Fruit fly (Drosophila melanogaster): ENCODE data around the gene CG15478.
A peak's percentile ranks its signal among the peaks of the same experiment; 100 is the strongest.

The CG15478 gene

dm6 chrX:7721905-7722304 lies 4.2 kb upstream of the CG15478 start, which contains the start of gene Hira (continued):
- no peak for TF ChIP-seq Dbx (GFP tag; IDR thresholded peaks at IDR 0.05)
- no peak for TF ChIP-seq CG30020 (tag; optimal IDR thresholded peaks at IDR 0.05)
- TF ChIP-seq hkb (optimal IDR thresholded peaks at IDR 0.05): no peak
- no peak for TF ChIP-seq hkb (GFP tag; IDR thresholded peaks at IDR 0.05)
- TF ChIP-seq ara (GFP tag; IDR thresholded peaks at IDR 0.05): no peak
- TF ChIP-seq CG1832 (GFP tag; optimal IDR thresholded peaks at IDR 0.05): no peak
- no peak for TF ChIP-seq CG13894 (tag; optimal IDR thresholded peaks at IDR 0.05)
- TF ChIP-seq Blimp-1 (GFP tag; optimal IDR thresholded peaks at IDR 0.05): no peak
- TF ChIP-seq esg (GFP tag; conservative IDR thresholded peaks at IDR 0.05): no peak
- no peak for TF ChIP-seq CG14667 (GFP tag; IDR thresholded peaks at IDR 0.05)
- TF ChIP-seq nom (GFP tag; optimal IDR thresholded peaks at IDR 0.05): no peak
- TF ChIP-seq z (GFP tag; IDR thresholded peaks at IDR 0.05): no peak
- TF ChIP-seq seq (GFP tag; IDR thresholded peaks at IDR 0.05): no peak
- no peak for TF ChIP-seq CG14014 (GFP tag; IDR thresholded peaks at IDR 0.05)
- peak; percentile 6 for TF ChIP-seq nmo (GFP tag; optimal IDR thresholded peaks at IDR 0.05)
- no peak for TF ChIP-seq ems (GFP tag; optimal IDR thresholded peaks at IDR 0.05)
- no peak for TF ChIP-seq CG10366 (GFP tag; IDR thresholded peaks at IDR 0.05)
- TF ChIP-seq Sry-δ (GFP tag; optimal IDR thresholded peaks at IDR 0.05): peak; percentile 87
- TF ChIP-seq CG42726 (GFP tag; IDR thresholded peaks at IDR 0.05; ENCODE audit: partially characterized antibody): no peak
- no peak for TF ChIP-seq Poxn (GFP tag; IDR thresholded peaks at IDR 0.05)
- TF ChIP-seq row (GFP tag; IDR thresholded peaks at IDR 0.05): peak; percentile 30; the same call in 1 of the 3 replicates
- peak; percentile 67 for TF ChIP-seq CG1603 (tag; optimal IDR thresholded peaks at IDR 0.05)
- no peak for TF ChIP-seq Hand (GFP tag; optimal IDR thresholded peaks at IDR 0.05)
- TF ChIP-seq Scr (GFP tag; IDR thresholded peaks at IDR 0.05; ENCODE audit: partially characterized antibody): peak; percentile 83
- peak; percentile 77 for TF ChIP-seq stwl (tag; optimal IDR thresholded peaks at IDR 0.05)
- peak; percentile 57 for TF ChIP-seq HmgZ (tag; optimal IDR thresholded peaks at IDR 0.05)
- no peak for TF ChIP-seq CG11723 (GFP tag; optimal IDR thresholded peaks at IDR 0.05)
- peak; percentile 14 for TF ChIP-seq CG13624 (GFP tag; optimal IDR thresholded peaks at IDR 0.05)
- no peak for TF ChIP-seq Gsc (GFP tag; IDR thresholded peaks at IDR 0.05)
- TF ChIP-seq sr (GFP tag; IDR thresholded peaks at IDR 0.05): no peak
- peak; percentile 69 for TF ChIP-seq CG15514 (GFP tag; optimal IDR thresholded peaks at IDR 0.05)
- no peak for TF ChIP-seq tin (GFP tag; optimal IDR thresholded peaks at IDR 0.05)
- no peak for TF ChIP-seq Vsx1 (GFP tag; optimal IDR thresholded peaks at IDR 0.05)
- no peak for TF ChIP-seq CG5245 (GFP tag; optimal IDR thresholded peaks at IDR 0.05)
- no peak for TF ChIP-seq NC2β (GFP tag; optimal IDR thresholded peaks at IDR 0.05)
- TF ChIP-seq CG17186 (GFP tag; optimal IDR thresholded peaks at IDR 0.05): peak; percentile 21
- no peak for TF ChIP-seq dan (GFP tag; IDR thresholded peaks at IDR 0.05)
- TF ChIP-seq kni (GFP tag; optimal IDR thresholded peaks at IDR 0.05): no peak
- no peak for TF ChIP-seq ATbp (GFP tag; optimal IDR thresholded peaks at IDR 0.05)
- TF ChIP-seq CG11695 (GFP tag; IDR thresholded peaks at IDR 0.05): no peak
- peak; percentile 87 for TF ChIP-seq pzg (GFP tag; optimal IDR thresholded peaks at IDR 0.05)
- TF ChIP-seq D19A (tag; optimal IDR thresholded peaks at IDR 0.05): no peak
- no peak for TF ChIP-seq disco-r (GFP tag; optimal IDR thresholded peaks at IDR 0.05)
- TF ChIP-seq ewg (GFP tag; optimal IDR thresholded peaks at IDR 0.05): no peak
- TF ChIP-seq ham (GFP tag; IDR thresholded peaks at IDR 0.05): no peak
- TF ChIP-seq Myb (GFP tag; optimal IDR thresholded peaks at IDR 0.05): peak; percentile 30
- no peak for TF ChIP-seq Doc2 (GFP tag; IDR thresholded peaks at IDR 0.05)
- TF ChIP-seq CG3847 (GFP tag; IDR thresholded peaks at IDR 0.05): no peak
- TF ChIP-seq CG32532 (GFP tag; IDR thresholded peaks at IDR 0.05): no peak
- TF ChIP-seq dpn (GFP tag; optimal IDR thresholded peaks at IDR 0.05): no peak
- no peak for TF ChIP-seq HLHmδ (GFP tag; optimal IDR thresholded peaks at IDR 0.05)
- TF ChIP-seq Adf1 (GFP tag; IDR thresholded peaks at IDR 0.05): no peak

Measured in whole organism, embryonic.